Worm (Caenorhabditis elegans) whole organism, mixed stage, embryonic: Measurements from ENCODE around the gene flp-5.

Experiments used
- M03D4.4 ChIP-seq: sonication (generic microtip); optimal IDR thresholded peaks from 2 replicates; lab custom pipeline; 2017; ENCODE audit warnings: mild to moderate bottlenecking, missing genetic modification characterization, missing compliant biosample characterization
- bed-3 ChIP-seq: fragments of 200-800 bp; sonication (Bioruptor generic); optimal IDR thresholded peaks from 3 replicates; lab custom pipeline; 2018; ENCODE audit warnings: mild to moderate bottlenecking, missing genetic modification characterization, moderate library complexity, missing compliant biosample characterization
- ceh-39 ChIP-seq: fragments of 150-350 bp; optimal IDR thresholded peaks from 2 replicates; lab custom pipeline; 2014; ENCODE audit warnings: missing biosample characterization, missing genetic modification characterization
- ceh-83 ChIP-seq: fragments of 200-800 bp; sonication (Bioruptor generic); optimal IDR thresholded peaks from 2 replicates; lab custom pipeline; 2018; ENCODE audit warnings: mild to moderate bottlenecking, missing genetic modification characterization, missing compliant biosample characterization
- ces-1 ChIP-seq: fragments of 150-350 bp; optimal IDR thresholded peaks from 2 replicates; lab custom pipeline; 2014; ENCODE audit warnings: missing biosample characterization, missing genetic modification reagents, missing genetic modification characterization
- cnd-1 ChIP-seq: fragments of 200-800 bp; sonication (Bioruptor generic); optimal IDR thresholded peaks from 2 replicates; lab custom pipeline; 2018; ENCODE audit warnings: mild to moderate bottlenecking, missing genetic modification characterization, missing compliant biosample characterization
- drap-1 ChIP-seq: fragments of 200-800 bp; sonication (Bioruptor generic); optimal IDR thresholded peaks from 3 replicates; lab custom pipeline; 2018; ENCODE audit warnings: mild to moderate bottlenecking, missing genetic modification characterization, missing compliant biosample characterization
- elt-1 ChIP-seq: sonication (generic microtip); optimal IDR thresholded peaks from 2 replicates; lab custom pipeline; 2017; ENCODE audit warnings: missing genetic modification characterization, mild to moderate bottlenecking, missing compliant biosample characterization, antibody characterized with exemption, moderate library complexity, borderline replicate concordance; ENCODE audit not compliant: insufficient read depth
- elt-3 ChIP-seq: fragments of 150-350 bp; optimal IDR thresholded peaks from 2 replicates; lab custom pipeline; 2014; ENCODE audit warnings: missing biosample characterization, missing genetic modification characterization
- flh-1 ChIP-seq: fragments of 200-800 bp; sonication (Bioruptor generic); optimal IDR thresholded peaks from 2 replicates; lab custom pipeline; 2018; ENCODE audit warnings: mild to moderate bottlenecking, missing genetic modification characterization, moderate library complexity, missing compliant biosample characterization
- ham-2 ChIP-seq: fragments of 200-800 bp; sonication (Bioruptor generic); optimal IDR thresholded peaks from 2 replicates; lab custom pipeline; 2018; ENCODE audit warnings: mild to moderate bottlenecking, missing genetic modification characterization, missing compliant biosample characterization
- hlh-1 ChIP-seq: fragments of 150-350 bp; optimal IDR thresholded peaks from 2 replicates; lab custom pipeline; 2014; ENCODE audit warnings: missing biosample characterization, missing genetic modification reagents, missing genetic modification characterization
- lin-32 ChIP-seq: fragments of 200-800 bp; sonication (Bioruptor generic); optimal IDR thresholded peaks from 2 replicates; lab custom pipeline; 2018; ENCODE audit warnings: mild to moderate bottlenecking, missing genetic modification characterization, missing compliant biosample characterization
- lsy-2 ChIP-seq: fragments of 150-350 bp; optimal IDR thresholded peaks from 2 replicates; lab custom pipeline; 2014; ENCODE audit warnings: missing biosample characterization, missing genetic modification characterization
- mab-5 ChIP-seq: fragments of 150-350 bp; optimal IDR thresholded peaks from 2 replicates; lab custom pipeline; 2014; ENCODE audit warnings: missing biosample characterization, missing genetic modification characterization
- mep-1 ChIP-seq: fragments of 150-350 bp; optimal IDR thresholded peaks from 2 replicates; lab custom pipeline; 2017; ENCODE audit warnings: missing biosample characterization, missing genetic modification reagents, missing genetic modification characterization, inconsistent platforms
- mls-2 ChIP-seq: sonication (generic microtip); optimal IDR thresholded peaks from 2 replicates; lab custom pipeline; 2016; ENCODE audit warnings: mild to moderate bottlenecking, missing genetic modification characterization, moderate library complexity, missing compliant biosample characterization
- nhr-2 ChIP-seq: fragments of 150-350 bp; optimal IDR thresholded peaks from 2 replicates; lab custom pipeline; 2014; ENCODE audit warnings: missing biosample characterization, missing genetic modification characterization
- nhr-237 ChIP-seq: fragments of 150-350 bp; optimal IDR thresholded peaks from 2 replicates; lab custom pipeline; 2014; ENCODE audit warnings: missing biosample characterization, missing genetic modification characterization
- nhr-28 ChIP-seq: fragments of 150-350 bp; optimal IDR thresholded peaks from 2 replicates; lab custom pipeline; 2014; ENCODE audit warnings: missing biosample characterization, missing genetic modification characterization
- nhr-76 ChIP-seq: sonication (generic microtip); optimal IDR thresholded peaks from 2 replicates; lab custom pipeline; 2017; ENCODE audit warnings: missing biosample characterization, missing genetic modification characterization
- pha-4 ChIP-seq: fragments of 150-350 bp; optimal IDR thresholded peaks from 2 replicates; lab custom pipeline; 2018; ENCODE audit warnings: missing biosample characterization, missing genetic modification reagents, missing genetic modification characterization
- sem-2 ChIP-seq: fragments of 200-800 bp; sonication (Bioruptor generic); optimal IDR thresholded peaks from 2 replicates; lab custom pipeline; 2018; ENCODE audit warnings: mild to moderate bottlenecking, missing genetic modification characterization, missing compliant biosample characterization
- snpc-4 ChIP-seq: fragments of 150-350 bp; optimal IDR thresholded peaks from 2 replicates; lab custom pipeline; 2014; ENCODE audit warnings: missing biosample characterization, missing genetic modification characterization
- sptf-1 ChIP-seq: sonication (generic microtip); optimal IDR thresholded peaks from 2 replicates; lab custom pipeline; 2017; ENCODE audit warnings: mild to moderate bottlenecking, missing genetic modification characterization, moderate library complexity, missing compliant biosample characterization
- tbx-8 ChIP-seq: fragments of 200-800 bp; sonication (Bioruptor generic); optimal IDR thresholded peaks from 2 replicates; lab custom pipeline; 2018; ENCODE audit warnings: mild to moderate bottlenecking, missing genetic modification characterization, moderate library complexity, missing compliant biosample characterization
- unc-120 ChIP-seq: sonication (generic microtip); optimal IDR thresholded peaks from 2 replicates; lab custom pipeline; 2017; ENCODE audit warnings: missing genetic modification characterization, missing compliant biosample characterization; ENCODE audit not compliant: poor library complexity, severe bottlenecking
- unc-39 ChIP-seq: fragments of 150-350 bp; optimal IDR thresholded peaks from 2 replicates; lab custom pipeline; 2014; ENCODE audit warnings: missing biosample characterization, missing genetic modification characterization
- unc-62 ChIP-seq: fragments of 150-350 bp; optimal IDR thresholded peaks from 2 replicates; lab custom pipeline; 2014; ENCODE audit warnings: missing biosample characterization, missing genetic modification reagents, missing genetic modification characterization
- zip-8 ChIP-seq: fragments of 150-350 bp; optimal IDR thresholded peaks from 2 replicates; lab custom pipeline; 2014; ENCODE audit warnings: missing biosample characterization, missing genetic modification characterization
- ztf-11 ChIP-seq: fragments of 150-350 bp; optimal IDR thresholded peaks from 2 replicates; lab custom pipeline; 2014; ENCODE audit warnings: missing biosample characterization, missing genetic modification characterization

Gene flp-5

DNA sequence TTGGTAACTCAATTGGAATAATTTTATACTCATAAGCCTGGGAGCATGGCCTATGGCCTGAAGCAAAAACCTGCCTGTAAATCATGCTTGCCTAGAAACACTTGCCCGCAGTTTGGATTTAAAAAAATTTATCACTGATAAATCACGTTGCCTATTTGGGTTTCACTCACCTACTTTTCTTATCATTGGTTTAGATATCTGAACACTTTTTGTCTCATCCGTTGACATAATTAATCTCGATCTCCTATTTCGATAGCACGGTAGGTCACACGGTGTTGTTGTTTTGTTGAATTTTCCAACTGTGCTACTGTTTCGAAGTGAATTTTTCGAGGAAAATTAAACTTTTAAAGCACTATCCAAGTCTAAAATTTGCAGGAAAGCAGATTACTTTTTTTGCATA lies 21.0 kb upstream of the flp-5 start:
- TF ChIP-seq elt-1 (no peak), unc-39 (no peak), ceh-83 (GFP tag; lab: Kevin White, UChicago) (no peak), elt-3 (no peak), nhr-237 (tag; lab: Kevin White, UChicago) (no peak), nhr-76 (no peak), ceh-39 (tag; lab: Kevin White, UChicago) (no peak), drap-1 (GFP tag; lab: Kevin White, UChicago) (no peak), hlh-1 (no peak), tbx-8 (GFP tag; lab: Kevin White, UChicago) (no peak), lin-32 (GFP tag; lab: Kevin White, UChicago) (no peak), ces-1 (GFP tag; lab: Kevin White, UChicago) (no peak), mls-2 (tag; lab: Kevin White, UChicago) (no peak), nhr-28 (tag; lab: Kevin White, UChicago) (no peak), sem-2 (GFP tag; lab: Kevin White, UChicago) (no peak), mab-5 (tag; lab: Kevin White, UChicago) (no peak), ham-2 (GFP tag; lab: Kevin White, UChicago) (no peak), sptf-1 (tag; lab: Kevin White, UChicago) (no peak), mep-1 (tag; lab: Kevin White, UChicago) (no peak)
- TF ChIP-seq, all 35 proteins: peak for 0

DNA sequence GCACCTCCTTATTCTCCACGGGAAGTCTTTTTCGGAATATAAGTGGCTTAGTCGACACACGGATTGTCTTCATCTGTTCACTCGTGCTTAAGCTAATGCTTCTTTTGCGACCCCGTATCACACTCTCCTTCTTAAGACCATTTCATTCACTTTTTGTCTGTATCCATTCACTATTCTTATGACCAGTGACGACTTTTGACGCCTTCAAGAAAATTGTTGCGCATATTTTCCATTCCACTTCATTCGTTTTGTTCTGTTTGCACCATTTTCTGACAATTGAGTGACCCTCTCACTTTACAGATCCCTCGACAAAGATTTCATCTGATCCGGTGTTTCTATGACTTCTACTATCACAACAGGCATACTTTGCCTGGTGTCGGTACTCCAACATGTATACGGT lies 20.5 kb upstream of the flp-5 start, which contains the start of gene H03E18.1:
H03E18.1 (plus strand) TSS at position 301 of the 400 bp plus-strand sequence.
- TF ChIP-seq ceh-83 (GFP tag; lab: Kevin White, UChicago) (no peak), pha-4 (tag; lab: Kevin White, UChicago) (no peak), nhr-28 (tag; lab: Kevin White, UChicago) (no peak), lsy-2 (tag; lab: Kevin White, UChicago) (no peak), nhr-2 (no peak), elt-1 (no peak), bed-3 (no peak), flh-1 (GFP tag; lab: Kevin White, UChicago) (no peak), M03D4.4 (tag; lab: Kevin White, UChicago) (no peak), unc-62 (GFP tag; lab: Kevin White, UChicago) (no peak), ztf-11 (tag; lab: Kevin White, UChicago) (no peak), nhr-237 (tag; lab: Kevin White, UChicago) (no peak), drap-1 (GFP tag; lab: Kevin White, UChicago) (no peak), unc-39 (no peak), snpc-4 (tag; lab: Kevin White, UChicago) (no peak), mab-5 (tag; lab: Kevin White, UChicago) (no peak), ceh-39 (tag; lab: Kevin White, UChicago) (no peak), unc-120 (no peak), hlh-1 (no peak)

DNA sequence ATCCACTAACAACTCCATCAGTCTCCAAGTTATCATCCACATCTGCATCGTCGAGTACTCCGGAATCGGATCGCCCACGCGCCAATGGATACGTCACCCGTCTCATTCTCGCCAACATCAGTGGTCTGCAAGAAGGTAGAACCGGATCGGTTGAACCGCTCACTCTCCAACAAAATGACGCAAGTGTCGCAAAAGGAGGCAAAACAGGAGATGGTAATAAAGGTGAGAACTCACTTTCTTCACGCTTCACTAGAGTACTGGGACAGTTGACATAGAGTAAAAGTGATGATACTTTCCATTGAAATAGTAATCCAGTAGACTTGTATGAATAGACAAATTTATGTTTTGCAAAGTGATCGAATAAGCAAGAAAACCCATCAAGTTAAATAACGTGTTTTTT lies 19.0 kb upstream of the flp-5 start:
- TF ChIP-seq ham-2 (GFP tag; lab: Kevin White, UChicago) (no peak), ceh-83 (GFP tag; lab: Kevin White, UChicago) (no peak), cnd-1 (no peak), elt-1 (no peak), ceh-39 (tag; lab: Kevin White, UChicago) (no peak), elt-3 (no peak), nhr-2 (no peak), hlh-1 (no peak), lsy-2 (tag; lab: Kevin White, UChicago) (no peak)

DNA sequence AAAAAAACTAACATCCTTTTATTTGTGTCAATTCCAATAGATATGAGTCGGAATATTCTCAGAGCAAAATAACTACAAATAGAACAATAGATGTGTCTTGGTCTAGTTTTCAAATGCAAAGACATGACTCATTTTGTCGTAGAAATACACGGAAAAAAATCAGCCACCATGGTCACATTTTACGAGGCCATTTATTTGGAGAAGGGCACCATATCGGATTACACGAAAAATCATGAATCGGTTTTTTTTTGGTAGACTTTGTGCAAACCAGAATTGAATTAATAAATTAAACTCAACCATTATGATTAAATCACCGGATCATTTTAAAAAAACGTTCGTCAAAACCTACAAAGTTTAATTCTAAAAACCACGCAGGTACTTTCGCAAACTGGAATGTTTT lies 7.6 kb upstream of the flp-5 start, which contains the start of gene H03E18.2:
H03E18.2 (minus strand) TSS at position 101 of the 400 bp plus-strand sequence.
- TF ChIP-seq flh-1 (GFP tag; lab: Kevin White, UChicago) (no peak), bed-3 (no peak), mls-2 (tag; lab: Kevin White, UChicago) (no peak), lsy-2 (tag; lab: Kevin White, UChicago) (no peak), snpc-4 (tag; lab: Kevin White, UChicago) (no peak), zip-8 (tag; lab: Kevin White, UChicago) (no peak), unc-120 (no peak), sptf-1 (tag; lab: Kevin White, UChicago) (no peak)

DNA sequence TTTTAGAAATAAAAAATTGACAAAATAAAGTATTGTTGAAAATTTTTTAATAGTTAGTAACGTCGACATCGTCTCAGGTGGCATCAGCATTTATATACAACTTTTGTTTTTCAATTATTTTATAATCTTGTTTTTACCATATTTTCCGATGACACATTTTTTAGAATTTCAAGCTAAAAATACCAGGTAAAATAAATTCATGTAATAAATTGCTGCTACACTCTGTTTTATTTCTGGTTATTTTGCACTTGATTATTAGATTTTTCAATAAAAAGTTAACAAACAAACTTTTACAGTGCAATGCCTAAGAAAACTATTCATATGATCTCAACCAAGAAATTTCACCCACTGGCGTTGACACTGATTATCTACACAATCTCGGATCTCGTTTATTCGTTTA lies 6.4 kb upstream of the flp-5 start, which contains the start of gene C03G5.14:
C03G5.14 (plus strand) TSS at position 301 of the 400 bp plus-strand sequence.
- TF ChIP-seq drap-1 (GFP tag; lab: Kevin White, UChicago) (no peak), sptf-1 (tag; lab: Kevin White, UChicago) (no peak)
- TF ChIP-seq, all 35 proteins: peak for 0
